Worm (Caenorhabditis elegans) whole organism, L2 larva: ENCODE data around the gene lgc-10.

Experiments used
- ZK546.5 ChIP-seq: sonication (generic microtip); optimal IDR thresholded peaks from 2 replicates; lab custom pipeline; 2017; ENCODE audit warnings: missing biosample characterization, missing genetic modification characterization
- nhr-21 ChIP-seq: fragments of 150-350 bp; optimal IDR thresholded peaks from 2 replicates; lab custom pipeline; 2014; ENCODE audit warnings: missing biosample characterization, missing genetic modification characterization
- unc-62 ChIP-seq: fragments of 150-350 bp; optimal IDR thresholded peaks from 2 replicates; lab custom pipeline; 2014; ENCODE audit warnings: missing biosample characterization, missing genetic modification reagents, missing genetic modification characterization

- TF ChIP-seq nhr-21 (no peak), ZK546.5 (no peak), unc-62 (GFP tag; lab: Kevin White, UChicago) (no peak)
Observed at ce11 chrIV:6457472-6457871, at the start of gene lgc-10.
